Worm (Caenorhabditis elegans) whole organism, L4/young adult: ENCODE measurements around the gene sre-6.

Source experiments
- W03F9.2 ChIP-seq: fragments of 150-350 bp; optimal IDR thresholded peaks from 2 replicates; lab custom pipeline; 2014; ENCODE audit warnings: missing biosample characterization, missing genetic modification characterization
- dao-5 ChIP-seq: sonication (generic microtip); optimal IDR thresholded peaks from 2 replicates; lab custom pipeline; 2016; ENCODE audit warnings: missing genotype, missing genetic modification characterization, moderate library complexity, missing compliant biosample characterization
- him-1 ChIP-seq: sonication (generic microtip); optimal IDR thresholded peaks from 2 replicates; lab custom pipeline; 2016; ENCODE audit warnings: missing genotype, missing genetic modification reagents, missing genetic modification characterization, missing compliant biosample characterization

ce11 chrV:10804374-10804773 is 41.8 kb upstream of the sre-6 start, which contains the start of gene secs-1:
- TF ChIP-seq him-1 (tag; lab: Kevin White, UChicago) (no peak), dao-5 (tag; lab: Kevin White, UChicago) (no peak), W03F9.2 (tag; lab: Kevin White, UChicago) (no peak)
